Worm (Caenorhabditis elegans): ENCODE data around the gene Y97E10AL.1.

- TF ChIP-seq med-1 (GFP tag; optimal IDR thresholded peaks at IDR 0.05; ENCODE audit: insufficient read depth) (no peak), ztf-23 (GFP tag; IDR thresholded peaks at IDR 0.05) (no peak), ref-1 (GFP tag; conservative IDR thresholded peaks at IDR 0.05) (no peak), tab-1 (GFP tag; IDR thresholded peaks at IDR 0.05) (no peak)
Observed at ce11 chrV:8034811-8035210, 48.9 kb downstream of the Y97E10AL.1 start, which contains the start of gene algn-12.

Measured in whole organism, midembryonic.